Fruit fly (Drosophila melanogaster): ENCODE results near the gene CG17568.

Gene CG17568

DNA sequence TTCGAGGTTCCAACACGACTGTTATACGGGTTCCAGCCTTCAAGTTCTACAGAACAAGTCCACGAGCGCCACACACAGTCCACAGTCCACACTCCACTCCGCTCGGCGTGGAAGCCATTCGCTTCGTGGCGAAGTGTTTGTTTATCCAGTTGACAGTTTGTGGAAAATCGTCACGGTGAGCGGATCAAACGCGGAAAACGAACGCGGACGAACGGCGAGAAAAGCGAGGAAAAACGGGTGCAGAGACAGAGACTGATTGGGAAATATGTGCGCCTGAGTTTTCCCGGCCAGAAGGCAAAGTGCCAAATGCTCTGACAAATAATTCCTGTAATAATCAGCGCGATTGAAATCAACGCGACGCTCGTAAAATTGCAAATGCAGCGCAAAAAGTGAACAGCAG is 8.7 kb upstream of the CG17568 start, which contains the start of gene drl (continued):
- TF ChIP-seq esg (GFP tag; conservative IDR thresholded peaks at IDR 0.05) (no peak), Drgx (GFP tag; IDR thresholded peaks at IDR 0.05) (0 out of 2 replicates have a peak, but pooled peaks have one; percentile 10), sim (GFP tag; IDR thresholded peaks at IDR 0.05) (peak; percentile 48; the same call in 1 of the 2 replicates), CG17385 (GFP tag; optimal IDR thresholded peaks at IDR 0.05) (peak; percentile 28), disco-r (GFP tag; optimal IDR thresholded peaks at IDR 0.05) (peak; percentile 29), NC2α (GFP tag; optimal IDR thresholded peaks at IDR 0.05) (no peak), shn (GFP tag; optimal IDR thresholded peaks at IDR 0.05) (no peak), dpn (GFP tag; optimal IDR thresholded peaks at IDR 0.05) (peak; percentile 4 to 26), CG3281 (GFP tag; optimal IDR thresholded peaks at IDR 0.05) (peak; percentile 51), wek (GFP tag; optimal IDR thresholded peaks at IDR 0.05) (peak; percentile 64), CG4617 (GFP tag; optimal IDR thresholded peaks at IDR 0.05; ENCODE audit: borderline replicate concordance) (no peak), sug (tag; optimal IDR thresholded peaks at IDR 0.05) (peak; percentile 15), trh (GFP tag; optimal IDR thresholded peaks at IDR 0.05) (no peak), chif (GFP tag; optimal IDR thresholded peaks at IDR 0.05) (peak in 1 of 2 experiments; percentile 39), H2.0 (GFP tag; IDR thresholded peaks at IDR 0.05) (no peak), CG11723 (GFP tag; optimal IDR thresholded peaks at IDR 0.05) (peak; percentile 9), prd (optimal IDR thresholded peaks at IDR 0.05) (no peak), prd (GFP tag; IDR thresholded peaks at IDR 0.05) (no peak), CG15514 (GFP tag; optimal IDR thresholded peaks at IDR 0.05) (peak; percentile 38), CG13624 (GFP tag; optimal IDR thresholded peaks at IDR 0.05) (no peak), CG17802 (tag; optimal IDR thresholded peaks at IDR 0.05) (no peak), abd-A (tag; optimal IDR thresholded peaks at IDR 0.05) (peak; percentile 45), CG9876 (GFP tag; optimal IDR thresholded peaks at IDR 0.05) (no peak), Hmr (GFP tag; optimal IDR thresholded peaks at IDR 0.05) (peak; percentile 34), repo (GFP tag; optimal IDR thresholded peaks at IDR 0.05) (peak; percentile 3), CG7745 (tag; optimal IDR thresholded peaks at IDR 0.05) (peak; percentile 7), sens (GFP tag) (peak; percentile 81), CG15479 (GFP tag; optimal IDR thresholded peaks at IDR 0.05) (no peak), CG6854 (GFP tag; optimal IDR thresholded peaks at IDR 0.05) (peak; percentile 10), Nf-YC (tag; optimal IDR thresholded peaks at IDR 0.05) (peak; percentile 23), lab (GFP tag; optimal IDR thresholded peaks at IDR 0.05) (no peak), inv (GFP tag; IDR thresholded peaks at IDR 0.05; ENCODE audit: partially characterized antibody) (peak; percentile 14; the same call in 1 of the 2 replicates), CG2889 (GFP tag; IDR thresholded peaks at IDR 0.05) (no peak), CG2678 (tag; optimal IDR thresholded peaks at IDR 0.05) (no peak), CG18262 (tag; optimal IDR thresholded peaks at IDR 0.05) (peak; percentile 39), Mad (GFP tag; optimal IDR thresholded peaks at IDR 0.05) (peak; percentile 24), CG16813 (GFP tag; IDR thresholded peaks at IDR 0.05; ENCODE audit: partially characterized antibody) (0 out of 3 replicates have a peak, but pooled peaks have one; percentile 8), Bgb (GFP tag; IDR thresholded peaks at IDR 0.05; ENCODE audit: partially characterized antibody) (peak; percentile 75; the same call in 1 of the 2 replicates), CG3726 (GFP tag; IDR thresholded peaks at IDR 0.05) (no peak), chinmo (GFP tag; IDR thresholded peaks at IDR 0.05; ENCODE audit: partially characterized antibody) (peak; percentile 92; the same call in 3 of the 4 replicates), CG8359 (GFP tag; optimal IDR thresholded peaks at IDR 0.05; ENCODE audit: borderline replicate concordance) (peak; percentile 8), Hsf (GFP tag; optimal IDR thresholded peaks at IDR 0.05) (no peak), gem (tag; optimal IDR thresholded peaks at IDR 0.05) (no peak), Med (GFP tag) (peak; percentile 94), Ets65A (GFP tag) (peak; percentile 69), org-1 (GFP tag; optimal IDR thresholded peaks at IDR 0.05) (no peak), nerfin-1 (tag; optimal IDR thresholded peaks at IDR 0.05) (peak; percentile 76), Stat92E (GFP tag; optimal IDR thresholded peaks at IDR 0.05) (peak in 1 of 3 experiments; percentile 31), ab (GFP tag; optimal IDR thresholded peaks at IDR 0.05) (no peak), ato (GFP tag; IDR thresholded peaks at IDR 0.05; ENCODE audit: partially characterized antibody) (peak; percentile 60)
